Worm (Caenorhabditis elegans) whole organism, young adult: ENCODE measurements around the gene exh-1.

Experiments used
- ceh-100 ChIP-seq: fragments of 200-800 bp; sonication (Bioruptor generic); IDR thresholded peaks from 2 replicates; pipeline ENCODE4 v1.3.6; 2022; ENCODE audit warnings: missing genetic modification reagents, missing genetic modification characterization, missing compliant biosample characterization
- lag-1 ChIP-seq: fragments of 200-800 bp; sonication (Bioruptor generic); IDR thresholded peaks from 2 replicates; pipeline ENCODE4 v1.3.6; 2022; ENCODE audit warnings: missing genetic modification reagents, missing genetic modification characterization, missing compliant biosample characterization
- let-526 ChIP-seq: fragments of 200-800 bp; sonication (Bioruptor generic); IDR thresholded peaks from 2 replicates; pipeline ENCODE4 v1.3.6; 2022; ENCODE audit warnings: missing genetic modification reagents, missing genetic modification characterization, missing compliant biosample characterization
- madf-10 ChIP-seq: sonication (generic microtip); optimal IDR thresholded peaks from 2 replicates; lab custom pipeline; 2016; ENCODE audit warnings: mild to moderate bottlenecking, missing genetic modification characterization, missing compliant biosample characterization
- mel-28 ChIP-seq: sonication (generic microtip); optimal IDR thresholded peaks from 2 replicates; lab custom pipeline; 2016; ENCODE audit warnings: borderline replicate concordance, mild to moderate bottlenecking, missing genetic modification characterization, missing compliant biosample characterization
- pha-4 ChIP-seq: fragments of 150-350 bp; sonication (generic microtip); optimal IDR thresholded peaks from 2 replicates; lab custom pipeline; 2014; ENCODE audit warnings: missing biosample characterization, missing genetic modification reagents, missing genetic modification characterization

ce11 chrV:3196832-3197329 is 40.0 kb downstream of the exh-1 start, which contains the start of the genes Y73C8B.1 and Y73C8B.5:
- TF ChIP-seq lag-1 (no peak), pha-4 (tag; lab: Kevin White, UChicago) (no peak), madf-10 (tag; lab: Kevin White, UChicago) (no peak), mel-28 (tag; lab: Kevin White, UChicago) (no peak), let-526 (GFP tag; lab: Robert Waterston, UW) (no peak), ceh-100 (GFP tag; lab: Robert Waterston, UW) (no peak)
